Fruit fly (Drosophila melanogaster) whole organism, prepupa: ENCODE measurements around the gene Gbs-76A.

Source experiments
- esn ChIP-seq: fragments of 200-800 bp; sonication (Bioruptor generic); optimal IDR thresholded peaks from 2 replicates; lab custom pipeline; 2016; ENCODE audit warnings: missing biosample characterization, mild to moderate bottlenecking, missing genetic modification characterization, moderate library complexity
- fd59A ChIP-seq: fragments of 200-800 bp; sonication (Bioruptor generic); optimal IDR thresholded peaks from 2 replicates; lab custom pipeline; 2017; ENCODE audit warnings: missing biosample characterization, mild to moderate bottlenecking, missing genetic modification characterization, missing genetic modification reagents

- TF ChIP-seq esn (GFP tag; lab: Kevin White, UChicago) (no peak), fd59A (GFP tag; lab: Kevin White, UChicago) (no peak)
Measured at dm6 chr3L:19270542-19270941, 22.0 kb downstream of the Gbs-76A start, which contains the start of gene CG14088.
